Worm (Caenorhabditis elegans) whole organism, early embryonic: Measurements from ENCODE around the gene abt-4.

Experiments
- B0310.2 ChIP-seq: sonication (generic microtip); optimal IDR thresholded peaks from 2 replicates; lab custom pipeline; 2016; ENCODE audit warnings: mild to moderate bottlenecking, missing genetic modification characterization, missing compliant biosample characterization
- ama-1 ChIP-seq: fragments of 150-350 bp; optimal IDR thresholded peaks from 2 replicates; lab custom pipeline; 2014
- ceh-13 ChIP-seq: fragments of 200-800 bp; sonication (Bioruptor generic); optimal IDR thresholded peaks from 2 replicates; lab custom pipeline; 2018; ENCODE audit warnings: mild to moderate bottlenecking, missing genetic modification characterization, missing compliant biosample characterization
- flt-1 ChIP-seq: fragments of 200-800 bp; sonication (Bioruptor generic); IDR thresholded peaks from 2 replicates; pipeline ENCODE4 v1.3.6; 2022; ENCODE audit warnings: missing genetic modification characterization, missing compliant biosample characterization
- pes-1 ChIP-seq: fragments of 200-800 bp; sonication (Bioruptor generic); IDR thresholded peaks from 2 replicates; pipeline ENCODE4 v1.3.6; 2022; ENCODE audit warnings: missing genetic modification reagents, missing genetic modification characterization, missing compliant biosample characterization
- scrt-1 ChIP-seq: fragments of 200-800 bp; sonication (Bioruptor generic); IDR thresholded peaks from 2 replicates; pipeline ENCODE4 v1.3.6; 2022; ENCODE audit warnings: missing genetic modification characterization, missing compliant biosample characterization
- sea-1 ChIP-seq: fragments of 200-800 bp; sonication (Bioruptor generic); conservative IDR thresholded peaks from 2 replicates; pipeline ENCODE4 v1.3.6; 2022; ENCODE audit warnings: missing genetic modification characterization, missing compliant biosample characterization
- tbx-37 ChIP-seq: fragments of 200-800 bp; sonication (Bioruptor generic); conservative IDR thresholded peaks from 2 replicates; pipeline ENCODE4 v1.3.6; 2022; ENCODE audit warnings: missing genetic modification reagents, missing genetic modification characterization, missing compliant biosample characterization
- tra-4 ChIP-seq: sonication (generic microtip); optimal IDR thresholded peaks from 2 replicates; lab custom pipeline; 2017; ENCODE audit warnings: missing genetic modification characterization, missing compliant biosample characterization

ce11 chrV:281111-281510 is 49.4 kb downstream of the abt-4 start:
- TF ChIP-seq flt-1 (no peak), scrt-1 (GFP tag; lab: Robert Waterston, UW) (no peak), ama-1 (lab: Kevin White, UChicago) (no peak), B0310.2 (tag; lab: Kevin White, UChicago) (no peak), sea-1 (no peak), tbx-37 (GFP tag; lab: Robert Waterston, UW) (no peak), tra-4 (tag; lab: Kevin White, UChicago) (no peak), ceh-13 (GFP tag; lab: Kevin White, UChicago) (no peak), pes-1 (GFP tag; lab: Robert Waterston, UW) (no peak)
